Fruit fly (Drosophila melanogaster) whole organism: Measurements from ENCODE around the gene RhoGAPp190.

Experiments
- CG8478 ChIP-seq: fragments of >200 bp; optimal IDR thresholded peaks from 2 replicates; lab custom pipeline; 2018; ENCODE audit warnings: inconsistent platforms
- Dll ChIP-seq: fragments of >200 bp; optimal IDR thresholded peaks from 2 replicates; lab custom pipeline; 2017
- EcR ChIP-seq, 2 experiments: fragments of >200 bp; optimal IDR thresholded peaks; 2 replicates each; lab custom pipeline; 2017; ENCODE audit warnings: missing biosample characterization in 2 of 2, missing genetic modification characterization in 2 of 2, missing genetic modification reagents in 2 of 2
- pan ChIP-seq: fragments of >200 bp; optimal IDR thresholded peaks from 2 replicates; lab custom pipeline; 2017
- psq ChIP-seq: fragments of >200 bp; optimal IDR thresholded peaks from 2 replicates; lab custom pipeline; 2017
- usp ChIP-seq: fragments of >200 bp; optimal IDR thresholded peaks from 2 replicates; lab custom pipeline; 2017; ENCODE audit warnings: missing biosample characterization, missing genetic modification characterization, mixed read lengths

Gene RhoGAPp190

DNA sequence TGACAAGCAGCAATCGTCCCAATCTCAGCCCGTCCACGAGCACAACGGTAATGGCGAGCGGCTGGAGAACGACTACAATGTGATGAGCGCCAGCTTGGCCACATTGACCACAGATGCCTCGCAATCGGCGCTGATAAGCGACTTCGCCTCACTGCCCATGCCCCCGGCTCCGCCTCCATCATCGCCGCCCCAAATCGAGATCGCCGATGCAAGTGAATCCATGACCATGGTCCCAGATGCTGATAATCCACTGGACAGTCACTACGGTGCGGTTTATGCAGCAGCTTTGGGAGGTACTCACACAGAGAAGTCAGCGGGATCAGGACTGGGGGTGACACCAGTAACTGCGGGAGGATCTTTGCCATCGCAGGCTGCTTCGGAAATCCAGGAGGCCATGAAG is 49.9 kb downstream of the RhoGAPp190 start:
- TF ChIP-seq pan (lab: Kevin White, UChicago) (no peak), usp (no peak), CG8478 (lab: Kevin White, UChicago) (no peak), EcR (GFP tag; optimal IDR thresholded peaks at IDR 0.05; lab: Kevin White, UChicago) (no peak), Dll (lab: Kevin White, UChicago) (no peak), psq (lab: Kevin White, UChicago) (no peak)

- no peak for TF ChIP-seq Dll (lab: Kevin White, UChicago)
- no peak for TF ChIP-seq usp
- no peak for TF ChIP-seq psq (lab: Kevin White, UChicago)
- TF ChIP-seq CG8478 (lab: Kevin White, UChicago) = no peak
- TF ChIP-seq EcR (GFP tag; optimal IDR thresholded peaks at IDR 0.05; lab: Kevin White, UChicago) = no peak
- no peak for TF ChIP-seq pan (lab: Kevin White, UChicago)
Observed at dm6 chrX:17599330-17599729, 53.0 kb downstream of the RhoGAPp190 start, which contains the start of gene X11L. Gene X11L (plus strand): TSS chrX:17599608.

dm6 chrX:17597622-17598021 is 54.7 kb downstream of the RhoGAPp190 start:
- no peak for TF ChIP-seq usp
- TF ChIP-seq psq (lab: Kevin White, UChicago) = no peak
- no peak for TF ChIP-seq CG8478 (lab: Kevin White, UChicago)
- TF ChIP-seq pan (lab: Kevin White, UChicago) = no peak
- TF ChIP-seq EcR (GFP tag; optimal IDR thresholded peaks at IDR 0.05; lab: Kevin White, UChicago) = no peak
- no peak for TF ChIP-seq Dll (lab: Kevin White, UChicago)

DNA sequence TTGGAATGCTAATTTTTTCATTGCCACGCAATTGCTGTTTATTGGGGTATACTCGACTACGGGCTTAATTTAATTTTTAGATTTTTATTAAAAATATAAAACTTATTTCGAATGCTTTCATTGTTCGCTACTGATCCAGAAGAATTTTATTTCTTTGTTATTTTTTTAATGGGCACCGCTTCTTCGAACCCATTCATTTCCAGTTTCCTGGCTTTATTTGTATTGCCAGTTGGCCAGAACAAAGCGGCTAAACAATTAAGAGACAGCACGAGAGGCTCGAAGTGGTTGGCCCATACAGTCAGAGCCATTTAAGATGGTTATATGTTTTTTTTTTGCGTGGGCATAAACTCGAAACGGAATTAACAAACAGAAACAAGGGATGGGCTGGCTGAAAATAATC is 56.5 kb downstream of the RhoGAPp190 start:
- TF ChIP-seq CG8478 (lab: Kevin White, UChicago) (no peak), pan (lab: Kevin White, UChicago) (peak; percentile 83)

DNA sequence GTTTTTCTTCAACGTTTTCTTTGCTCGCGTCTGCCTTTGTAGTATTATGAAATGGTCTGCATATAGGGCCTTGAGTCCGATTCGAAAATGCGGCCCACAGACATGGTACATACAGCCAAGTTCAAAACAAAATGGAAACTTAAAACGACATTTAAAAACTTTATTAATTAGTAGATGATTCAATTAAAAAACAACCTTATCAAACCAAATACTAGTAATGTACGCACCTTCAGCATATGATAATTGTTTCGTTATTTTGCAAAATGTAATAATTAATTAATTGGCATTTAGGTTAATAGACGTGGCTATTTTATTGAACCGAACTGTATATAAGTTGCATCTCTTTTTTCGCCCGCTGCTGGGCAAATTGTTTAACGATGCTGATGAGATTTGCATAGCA is 57.6 kb downstream of the RhoGAPp190 start:
- no peak for TF ChIP-seq usp
- no peak for TF ChIP-seq EcR (GFP tag; optimal IDR thresholded peaks at IDR 0.05; lab: Kevin White, UChicago)
- no peak for TF ChIP-seq CG8478 (lab: Kevin White, UChicago)
- TF ChIP-seq psq (lab: Kevin White, UChicago) = no peak
- TF ChIP-seq Dll (lab: Kevin White, UChicago) = no peak
- no peak for TF ChIP-seq pan (lab: Kevin White, UChicago)
